Worm (Caenorhabditis elegans) whole organism, L3 larva: ENCODE measurements around the gene ced-3.

Source experiments
- R02D3.7 ChIP-seq: fragments of 150-350 bp; optimal IDR thresholded peaks from 2 replicates; lab custom pipeline; 2014; ENCODE audit warnings: missing biosample characterization, missing genetic modification characterization
- aly-2 ChIP-seq: fragments of 150-350 bp; optimal IDR thresholded peaks from 2 replicates; lab custom pipeline; 2014; ENCODE audit warnings: missing biosample characterization, missing genetic modification characterization
- ama-1 ChIP-seq: fragments of 150-350 bp; optimal IDR thresholded peaks from 2 replicates; lab custom pipeline; 2018
- ceh-16 ChIP-seq: sonication (generic microtip); optimal IDR thresholded peaks from 2 replicates; lab custom pipeline; 2017; ENCODE audit warnings: missing biosample characterization, missing genetic modification characterization
- ceh-28 ChIP-seq: fragments of 150-350 bp; optimal IDR thresholded peaks from 2 replicates; lab custom pipeline; 2014; ENCODE audit warnings: missing biosample characterization, missing genetic modification reagents, missing genetic modification characterization
- ceh-82 ChIP-seq: fragments of 150-350 bp; optimal IDR thresholded peaks from 2 replicates; lab custom pipeline; 2014; ENCODE audit warnings: missing biosample characterization, missing genetic modification characterization
- ceh-9 ChIP-seq: sonication (generic microtip); optimal IDR thresholded peaks from 2 replicates; lab custom pipeline; 2018; ENCODE audit warnings: missing biosample characterization, missing genetic modification characterization
- egl-27 ChIP-seq: sonication (generic microtip); optimal IDR thresholded peaks from 4 replicates; lab custom pipeline; 2017; ENCODE audit warnings: missing biosample characterization, missing genetic modification reagents, missing genetic modification characterization
- egl-5 ChIP-seq: fragments of 150-350 bp; optimal IDR thresholded peaks from 2 replicates; lab custom pipeline; 2017; ENCODE audit warnings: missing biosample characterization, missing genetic modification reagents, missing genetic modification characterization, inconsistent platforms
- elt-1 ChIP-seq: fragments of 150-350 bp; optimal IDR thresholded peaks from 2 replicates; lab custom pipeline; 2014; ENCODE audit warnings: missing biosample characterization, missing genetic modification characterization
- elt-2 ChIP-seq: sonication (generic microtip); optimal IDR thresholded peaks from 2 replicates; lab custom pipeline; 2016; ENCODE audit warnings: missing genetic modification reagents, mild to moderate bottlenecking, missing genetic modification characterization, missing compliant biosample characterization
- eor-1 ChIP-seq, 2 experiments: fragments of 150-350 bp; optimal IDR thresholded peaks; 2 replicates each; lab custom pipeline; 2014 to 2018; ENCODE audit warnings: missing biosample characterization in 2 of 2, missing genetic modification characterization in 2 of 2
- fkh-10 ChIP-seq: sonication (generic microtip); optimal IDR thresholded peaks from 2 replicates; lab custom pipeline; 2017; ENCODE audit warnings: missing biosample characterization, missing genetic modification reagents, missing genetic modification characterization
- jun-1 ChIP-seq: fragments of 150-350 bp; optimal IDR thresholded peaks from 2 replicates; lab custom pipeline; 2014; ENCODE audit warnings: missing biosample characterization, missing genetic modification reagents, missing genetic modification characterization
- lin-15B ChIP-seq: fragments of 150-350 bp; optimal IDR thresholded peaks from 2 replicates; lab custom pipeline; 2014; ENCODE audit warnings: missing biosample characterization, missing genetic modification characterization
- lin-39 ChIP-seq: fragments of 150-350 bp; optimal IDR thresholded peaks from 2 replicates; lab custom pipeline; 2018; ENCODE audit warnings: missing biosample characterization, missing genetic modification reagents, missing genetic modification characterization
- lsy-12 ChIP-seq: sonication (generic microtip); optimal IDR thresholded peaks from 2 replicates; lab custom pipeline; 2016; ENCODE audit warnings: mild to moderate bottlenecking, missing genetic modification characterization, missing compliant biosample characterization
- mdl-1 ChIP-seq: fragments of 150-350 bp; optimal IDR thresholded peaks from 2 replicates; lab custom pipeline; 2014; ENCODE audit warnings: missing biosample characterization, missing genetic modification characterization
- mml-1 ChIP-seq: fragments of 150-350 bp; sonication (generic microtip); optimal IDR thresholded peaks from 3 replicates; lab custom pipeline; 2014; ENCODE audit warnings: missing biosample characterization, missing genetic modification characterization
- nhr-11 ChIP-seq: fragments of 150-350 bp; optimal IDR thresholded peaks from 2 replicates; lab custom pipeline; 2014; ENCODE audit warnings: missing biosample characterization, missing genetic modification characterization
- nhr-12 ChIP-seq: fragments of 150-350 bp; optimal IDR thresholded peaks from 2 replicates; lab custom pipeline; 2014; ENCODE audit warnings: missing biosample characterization, missing genetic modification characterization
- nhr-23 ChIP-seq: fragments of 150-350 bp; optimal IDR thresholded peaks from 2 replicates; lab custom pipeline; 2014; ENCODE audit warnings: missing biosample characterization, missing genetic modification reagents, missing genetic modification characterization
- nhr-237 ChIP-seq: fragments of 150-350 bp; optimal IDR thresholded peaks from 2 replicates; lab custom pipeline; 2014; ENCODE audit warnings: missing biosample characterization, missing genetic modification characterization
- nhr-28 ChIP-seq: fragments of 150-350 bp; optimal IDR thresholded peaks from 2 replicates; lab custom pipeline; 2014; ENCODE audit warnings: missing biosample characterization, missing genetic modification characterization
- nhr-43 ChIP-seq: sonication (generic microtip); optimal IDR thresholded peaks from 2 replicates; lab custom pipeline; 2016; ENCODE audit warnings: mild to moderate bottlenecking, missing genetic modification characterization, missing compliant biosample characterization; ENCODE audit not compliant: poor library complexity, severe bottlenecking
- nhr-67 ChIP-seq: fragments of 150-350 bp; optimal IDR thresholded peaks from 2 replicates; lab custom pipeline; 2014; ENCODE audit warnings: missing biosample characterization, missing genetic modification characterization
- pha-4 ChIP-seq: fragments of 150-350 bp; optimal IDR thresholded peaks from 2 replicates; lab custom pipeline; 2014; ENCODE audit warnings: missing biosample characterization, missing genetic modification reagents, missing genetic modification characterization
- pqm-1 ChIP-seq: fragments of 150-350 bp; optimal IDR thresholded peaks from 2 replicates; lab custom pipeline; 2017; ENCODE audit warnings: missing biosample characterization, missing genetic modification characterization, inconsistent platforms
- sea-2 ChIP-seq: fragments of 150-350 bp; sonication (generic microtip); optimal IDR thresholded peaks from 4 replicates; lab custom pipeline; 2014; ENCODE audit warnings: missing biosample characterization, missing genetic modification reagents, missing genetic modification characterization
- skn-1 ChIP-seq: fragments of 150-350 bp; optimal IDR thresholded peaks from 2 replicates; lab custom pipeline; 2014; ENCODE audit warnings: missing biosample characterization, missing genetic modification characterization
- snpc-4 ChIP-seq: fragments of 150-350 bp; optimal IDR thresholded peaks from 2 replicates; lab custom pipeline; 2014; ENCODE audit warnings: missing biosample characterization, missing genetic modification characterization
- unc-39 ChIP-seq: sonication (generic microtip); optimal IDR thresholded peaks from 4 replicates; lab custom pipeline; 2017; ENCODE audit warnings: missing biosample characterization, missing genetic modification characterization
- unc-62 ChIP-seq: fragments of 150-350 bp; sonication (generic microtip); optimal IDR thresholded peaks from 4 replicates; lab custom pipeline; 2014; ENCODE audit warnings: missing biosample characterization, missing genetic modification reagents, missing genetic modification characterization
- zag-1 ChIP-seq: fragments of 150-350 bp; optimal IDR thresholded peaks from 2 replicates; lab custom pipeline; 2014; ENCODE audit warnings: missing biosample characterization, missing genetic modification characterization
- ztf-11 ChIP-seq: fragments of 150-350 bp; optimal IDR thresholded peaks from 2 replicates; lab custom pipeline; 2014; ENCODE audit warnings: missing biosample characterization, missing genetic modification characterization
- ztf-4 ChIP-seq: fragments of 150-350 bp; optimal IDR thresholded peaks from 2 replicates; lab custom pipeline; 2014; ENCODE audit warnings: missing biosample characterization, missing genetic modification characterization

ced-3 gene

ce11 chrIV:13179295-13179694 is 24.6 kb downstream of the ced-3 start, which contains the start of gene lev-1:
TSS of gene lev-1 (minus strand) at chrIV:13179395.
- TF ChIP-seq lin-15B (tag; lab: Kevin White, UChicago) (no peak), eor-1 (tag; optimal IDR thresholded peaks at IDR 0.05; lab: Kevin White, UChicago) (no peak), nhr-12 (tag; lab: Kevin White, UChicago) (no peak), nhr-28 (tag; lab: Kevin White, UChicago) (no peak), ceh-28 (tag; lab: Kevin White, UChicago) (no peak), lin-39 (tag; lab: Kevin White, UChicago) (no peak), pqm-1 (tag; lab: Kevin White, UChicago) (no peak), unc-62 (GFP tag; lab: Kevin White, UChicago) (no peak), egl-27 (tag; lab: Kevin White, UChicago) (no peak), nhr-11 (tag; lab: Kevin White, UChicago) (no peak), ceh-16 (tag; lab: Kevin White, UChicago) (no peak)
- TF ChIP-seq, all 47 proteins: peak for 0

DNA sequence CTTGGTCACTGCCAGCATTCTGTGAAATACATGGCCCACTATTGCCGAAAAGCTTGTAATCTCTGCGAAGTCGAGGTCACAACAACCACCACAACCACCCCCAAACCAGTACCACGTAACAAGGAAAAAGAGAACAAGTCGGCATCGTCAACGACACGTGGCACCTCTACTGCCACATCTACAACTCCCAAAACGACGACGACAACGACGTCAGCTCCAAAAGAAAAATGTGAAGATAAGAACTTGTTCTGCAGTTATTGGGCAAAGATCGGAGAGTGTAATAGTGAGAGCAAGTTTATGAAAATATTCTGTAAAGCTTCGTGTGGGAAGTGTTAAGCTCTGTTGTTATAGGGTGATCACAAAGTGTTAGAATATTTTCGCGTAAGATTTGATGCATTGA is 30.6 kb downstream of the ced-3 start:
- TF ChIP-seq skn-1 (tag; lab: Kevin White, UChicago) (no peak), pqm-1 (tag; lab: Kevin White, UChicago) (no peak), R02D3.7 (tag; lab: Kevin White, UChicago) (no peak), nhr-237 (tag; lab: Kevin White, UChicago) (no peak), elt-2 (tag; lab: Kevin White, UChicago) (no peak), lsy-12 (no peak), snpc-4 (tag; lab: Kevin White, UChicago) (no peak), ztf-11 (no peak), nhr-12 (tag; lab: Kevin White, UChicago) (no peak), nhr-43 (tag; lab: Kevin White, UChicago) (no peak)

ce11 chrIV:13170241-13170640 is 33.7 kb downstream of the ced-3 start, which contains the start of gene nas-14:
TSS of gene nas-14 (plus strand) at chrIV:13170541.
- TF ChIP-seq skn-1 (tag; lab: Kevin White, UChicago): no peak
- TF ChIP-seq, all 47 proteins: peak for 0

- TF ChIP-seq ceh-28 (tag; lab: Kevin White, UChicago) (no peak), pqm-1 (tag; lab: Kevin White, UChicago) (no peak), pha-4 (tag; lab: Kevin White, UChicago) (no peak), mml-1 (tag; lab: Kevin White, UChicago) (no peak), nhr-23 (tag; lab: Kevin White, UChicago) (no peak), elt-1 (no peak), ceh-82 (tag; lab: Kevin White, UChicago) (no peak), eor-1 (tag; optimal IDR thresholded peaks at IDR 0.05; lab: Kevin White, UChicago) (no peak), fkh-10 (GFP tag; lab: Kevin White, UChicago) (no peak), aly-2 (no peak), nhr-237 (tag; lab: Kevin White, UChicago) (no peak), nhr-67 (tag; lab: Kevin White, UChicago) (no peak), lin-39 (tag; lab: Kevin White, UChicago) (no peak), ceh-9 (tag; lab: Kevin White, UChicago) (no peak), lsy-12 (no peak), nhr-43 (tag; lab: Kevin White, UChicago) (no peak)
These were observed 36.4 kb downstream of the ced-3 start for ce11 chrIV:13167534-13167933.

DNA sequence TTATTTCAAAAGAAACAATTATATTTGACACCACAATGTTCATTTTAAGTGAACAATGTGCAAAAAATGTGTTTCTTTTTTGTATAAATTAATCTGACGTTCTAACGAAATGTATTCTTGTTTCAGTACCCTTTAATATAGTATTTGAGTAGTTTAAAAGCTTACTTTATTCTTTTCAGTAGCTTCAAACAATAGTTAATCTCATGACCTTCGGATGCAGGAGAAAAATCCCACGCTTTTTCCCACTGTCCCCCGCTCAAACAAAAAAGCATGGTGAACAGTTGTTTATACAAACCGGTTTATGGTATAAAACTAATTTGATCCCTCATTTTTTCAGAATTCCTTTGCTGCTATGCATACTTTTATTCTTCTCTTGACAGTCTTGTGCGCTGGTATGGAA is 38.8 kb downstream of the ced-3 start, which contains the start of gene scl-14:
TSS of gene scl-14 (plus strand) at position 301 of the 400 bp plus-strand sequence.
- TF ChIP-seq eor-1 (tag; optimal IDR thresholded peaks at IDR 0.05; lab: Kevin White, UChicago) (no peak), sea-2 (no peak), nhr-67 (tag; lab: Kevin White, UChicago) (no peak), mml-1 (tag; lab: Kevin White, UChicago) (no peak), aly-2 (no peak), unc-39 (tag; lab: Kevin White, UChicago) (no peak), egl-5 (tag; lab: Kevin White, UChicago) (no peak), nhr-28 (tag; lab: Kevin White, UChicago) (no peak), nhr-12 (tag; lab: Kevin White, UChicago) (no peak), zag-1 (tag; lab: Kevin White, UChicago) (no peak), ama-1 (lab: Kevin White, UChicago) (no peak), snpc-4 (tag; lab: Kevin White, UChicago) (no peak), mdl-1 (no peak), ztf-4 (tag; lab: Kevin White, UChicago) (no peak), lsy-12 (no peak), nhr-11 (tag; lab: Kevin White, UChicago) (no peak), skn-1 (tag; lab: Kevin White, UChicago) (no peak), jun-1 (tag; lab: Kevin White, UChicago) (no peak), ceh-9 (tag; lab: Kevin White, UChicago) (no peak)
- TF ChIP-seq, all 47 proteins: peak for 0
